Fruit fly (Drosophila melanogaster) whole organism, wandering third instar larva: Measurements from ENCODE around the gene CG31249.

ENCODE experiments used
- Hr78 ChIP-seq: fragments of >200 bp; optimal IDR thresholded peaks from 2 replicates; lab custom pipeline; 2017; ENCODE audit warnings: missing biosample characterization, missing genetic modification characterization
- foxo ChIP-seq, 2 experiments: fragments of 200-800 bp; sonication (Bioruptor generic); optimal IDR thresholded peaks; 2 replicates in 1 of 2; 3 replicates in 1 of 2; lab custom pipeline; 2016 to 2017; ENCODE audit warnings: missing biosample characterization in 2 of 2, missing genetic modification characterization in 2 of 2
- fru ChIP-seq: fragments of 200-800 bp; sonication (Bioruptor generic); optimal IDR thresholded peaks from 3 replicates; lab custom pipeline; 2016; ENCODE audit warnings: missing biosample characterization, mild to moderate bottlenecking, missing genetic modification characterization
- lola ChIP-seq: fragments of >200 bp; optimal IDR thresholded peaks from 2 replicates; lab custom pipeline; 2017; ENCODE audit warnings: missing biosample characterization, missing genetic modification characterization
- tai ChIP-seq: sonication (Bioruptor generic); optimal IDR thresholded peaks from 2 replicates; lab custom pipeline; 2016; ENCODE audit warnings: missing biosample characterization, missing genetic modification characterization

dm6 chr3R:17684854-17685253 lies 2.0 kb downstream of the CG31249 start, which contains the start of the genes CG31251 and CG31360:
- TF ChIP-seq lola (GFP tag; lab: Kevin White, UChicago) (no peak), Hr78 (no peak), tai (GFP tag; lab: Kevin White, UChicago) (no peak), foxo (GFP tag; optimal IDR thresholded peaks at IDR 0.05; lab: Kevin White, UChicago) (no peak), fru (GFP tag; lab: Kevin White, UChicago) (no peak)
